Worm (Caenorhabditis elegans) whole organism, L4/young adult: ENCODE measurements around the gene F35A5.1.

Experiments
- W03F9.2 ChIP-seq: fragments of 150-350 bp; optimal IDR thresholded peaks from 2 replicates; lab custom pipeline; 2014; ENCODE audit warnings: missing biosample characterization, missing genetic modification characterization
- dao-5 ChIP-seq: sonication (generic microtip); optimal IDR thresholded peaks from 2 replicates; lab custom pipeline; 2016; ENCODE audit warnings: missing genotype, missing genetic modification characterization, moderate library complexity, missing compliant biosample characterization
- him-1 ChIP-seq: sonication (generic microtip); optimal IDR thresholded peaks from 2 replicates; lab custom pipeline; 2016; ENCODE audit warnings: missing genotype, missing genetic modification reagents, missing genetic modification characterization, missing compliant biosample characterization

DNA sequence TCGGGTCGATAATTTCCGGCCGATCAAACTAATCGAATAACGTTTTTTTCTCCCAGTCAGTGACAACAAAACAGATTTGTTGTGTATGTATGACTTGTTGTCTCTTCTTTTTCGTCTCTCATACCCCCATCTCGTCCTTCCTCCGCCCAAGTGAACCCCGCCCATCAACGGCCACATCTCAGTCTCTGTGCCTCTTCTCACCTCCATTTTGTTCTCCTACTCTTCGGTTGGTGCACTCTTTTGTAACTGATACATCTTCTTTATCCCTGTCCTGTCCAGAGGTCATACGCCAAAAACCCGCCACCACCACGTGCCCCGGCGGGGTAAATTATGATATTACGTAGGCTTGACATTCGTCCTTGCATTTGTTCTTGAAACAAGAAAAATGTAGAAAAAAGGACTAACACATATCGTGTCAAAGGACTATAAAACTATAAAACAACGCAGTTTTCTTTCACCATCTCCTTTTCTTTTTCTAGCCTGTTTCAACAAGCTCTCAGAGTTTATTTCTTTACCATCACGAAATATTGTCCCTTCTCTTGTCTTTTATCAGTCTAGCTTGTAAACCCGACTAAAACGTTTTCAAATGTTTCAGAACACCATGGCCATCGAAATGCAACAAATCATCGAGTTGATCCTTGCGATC, 19.7 kb upstream of the F35A5.1 start, which contains the start of gene pmpl-1:
- TF ChIP-seq him-1 (tag; lab: Kevin White, UChicago) (no peak), dao-5 (tag; lab: Kevin White, UChicago) (no peak), W03F9.2 (tag; lab: Kevin White, UChicago) (no peak)
